Worm (Caenorhabditis elegans): Measurements from ENCODE around the gene Y43D4A.6.

- TF ChIP-seq snpc-4 (tag; optimal IDR thresholded peaks at IDR 0.05), result no peak
- TF ChIP-seq fos-1 (tag; optimal IDR thresholded peaks at IDR 0.05), result no peak
These were observed 19.2 kb downstream of the Y43D4A.6 start, which contains the start of gene clec-193 for ce11 chrIV:16806352-16806751.
